Worm (Caenorhabditis elegans) whole organism, late embryonic: ENCODE measurements around the gene ceh-23.

ENCODE experiments used
- K02D7.2 ChIP-seq: sonication (generic microtip); optimal IDR thresholded peaks from 2 replicates; lab custom pipeline; 2017; ENCODE audit warnings: mild to moderate bottlenecking, missing genetic modification characterization, missing compliant biosample characterization
- K09A11.1 ChIP-seq: sonication (generic microtip); optimal IDR thresholded peaks from 2 replicates; lab custom pipeline; 2017; ENCODE audit warnings: antibody characterized with exemption, mild to moderate bottlenecking, missing genetic modification characterization, missing compliant biosample characterization; ENCODE audit not compliant: insufficient read depth
- hlh-30 ChIP-seq: sonication (generic microtip); optimal IDR thresholded peaks from 2 replicates; lab custom pipeline; 2017; ENCODE audit warnings: antibody characterized with exemption, missing genetic modification characterization, missing compliant biosample characterization; ENCODE audit not compliant: insufficient read depth
- tbx-2 ChIP-seq: sonication (generic microtip); optimal IDR thresholded peaks from 2 replicates; lab custom pipeline; 2016; ENCODE audit warnings: missing genetic modification characterization, missing compliant biosample characterization
- ttx-3 ChIP-seq: sonication (generic microtip); optimal IDR thresholded peaks from 2 replicates; lab custom pipeline; 2016; ENCODE audit warnings: missing genetic modification reagents, missing genetic modification characterization, missing compliant biosample characterization
- unc-3 ChIP-seq, 2 experiments: fragments of 200-800 bp in 1 of 2; sonication (Bioruptor generic) in 1 of 2; sonication (generic microtip) in 1 of 2; conservative IDR thresholded peaks in 1 of 2; optimal IDR thresholded peaks in 1 of 2; 2 replicates each; pipeline versions ENCODE4 v1.3.6 to Lab custom; 2016 to 2022; ENCODE audit warnings: missing compliant biosample characterization in 2 of 2, missing genetic modification characterization in 2 of 2, missing genetic modification reagents in 1 of 2

- TF ChIP-seq K02D7.2 (tag; lab: Kevin White, UChicago) (no peak), unc-3 (GFP tag; conservative IDR thresholded peaks at IDR 0.05; lab: Robert Waterston, UW) (no peak), unc-3 (tag; optimal IDR thresholded peaks at IDR 0.05; lab: Kevin White, UChicago) (no peak), K09A11.1 (tag; lab: Kevin White, UChicago) (no peak), ttx-3 (no peak), hlh-30 (tag; lab: Kevin White, UChicago) (no peak), tbx-2 (tag; lab: Kevin White, UChicago) (no peak)
These were observed at the start of gene ceh-23 for ce11 chrIII:7838907-7839642.
